Fruit fly (Drosophila melanogaster) whole organism: Measurements from ENCODE around the gene kek5.

Experiments used
- CG8478 ChIP-seq: fragments of >200 bp; optimal IDR thresholded peaks from 2 replicates; lab custom pipeline; 2018; ENCODE audit warnings: inconsistent platforms
- Dll ChIP-seq: fragments of >200 bp; optimal IDR thresholded peaks from 2 replicates; lab custom pipeline; 2017
- EcR ChIP-seq, 2 experiments: fragments of >200 bp; optimal IDR thresholded peaks; 2 replicates each; lab custom pipeline; 2017; ENCODE audit warnings: missing biosample characterization in 2 of 2, missing genetic modification characterization in 2 of 2, missing genetic modification reagents in 2 of 2
- pan ChIP-seq: fragments of >200 bp; optimal IDR thresholded peaks from 2 replicates; lab custom pipeline; 2017
- psq ChIP-seq: fragments of >200 bp; optimal IDR thresholded peaks from 2 replicates; lab custom pipeline; 2017
- usp ChIP-seq: fragments of >200 bp; optimal IDR thresholded peaks from 2 replicates; lab custom pipeline; 2017; ENCODE audit warnings: missing biosample characterization, missing genetic modification characterization, mixed read lengths

Gene kek5

DNA sequence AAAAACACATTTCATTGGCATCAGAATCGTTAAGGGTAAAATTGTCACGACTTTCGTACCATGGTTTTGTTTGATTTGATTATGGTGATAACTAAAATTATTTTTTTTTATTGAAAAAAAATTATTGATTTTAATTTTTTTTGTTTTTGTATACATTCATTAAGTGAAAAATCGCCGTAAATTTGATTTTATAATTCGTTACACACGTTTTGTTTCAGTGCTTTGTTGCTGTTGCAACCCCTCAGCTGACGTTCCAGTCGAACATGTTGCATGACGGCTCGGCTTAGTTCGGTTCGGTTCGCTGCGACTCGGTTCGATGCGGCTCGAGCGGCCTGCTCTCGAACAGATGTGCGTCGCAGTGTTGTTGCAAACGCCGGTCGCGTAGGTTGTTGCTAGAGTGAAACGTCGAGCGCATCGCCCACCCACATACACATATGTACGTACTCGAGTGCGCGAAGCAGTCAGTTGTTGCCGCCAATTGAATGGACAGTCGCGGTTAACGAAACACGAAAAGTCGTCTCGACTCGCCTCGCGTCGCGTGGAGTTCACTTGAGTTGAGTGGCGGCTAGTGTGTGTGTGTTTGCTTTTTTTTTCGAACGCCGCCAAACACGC is at the start of gene kek5:
kek5 (plus strand) TSS at position 352 of the 612 bp plus-strand sequence.
- TF ChIP-seq CG8478 (lab: Kevin White, UChicago): no peak
- TF ChIP-seq psq (lab: Kevin White, UChicago): no peak
- no peak for TF ChIP-seq usp (GFP tag; lab: Kevin White, UChicago)
- TF ChIP-seq Dll (lab: Kevin White, UChicago): no peak
- TF ChIP-seq EcR (GFP tag; optimal IDR thresholded peaks at IDR 0.05; lab: Kevin White, UChicago): no peak
- TF ChIP-seq pan (lab: Kevin White, UChicago): no peak

DNA sequence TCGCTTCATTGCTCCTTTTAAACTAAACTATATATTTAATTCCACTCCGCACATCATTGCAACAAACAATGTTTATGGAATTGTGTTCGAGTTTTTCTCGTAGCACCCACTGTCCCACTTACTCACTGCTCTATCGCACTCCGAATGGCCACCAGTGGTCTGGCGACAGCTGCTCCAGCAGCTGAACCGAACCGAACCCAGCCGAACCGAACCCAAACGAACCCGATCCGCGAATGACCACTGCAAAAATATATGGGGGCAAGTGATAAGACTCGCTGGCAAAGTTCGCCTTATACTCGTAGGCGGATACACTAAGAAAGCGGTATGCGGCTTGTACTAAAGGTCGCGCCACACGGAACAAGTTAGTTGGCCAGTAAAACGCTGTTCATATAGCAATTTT is 47.8 kb upstream of the kek5 start:
- TF ChIP-seq CG8478 (lab: Kevin White, UChicago) (no peak), pan (lab: Kevin White, UChicago) (no peak)

DNA sequence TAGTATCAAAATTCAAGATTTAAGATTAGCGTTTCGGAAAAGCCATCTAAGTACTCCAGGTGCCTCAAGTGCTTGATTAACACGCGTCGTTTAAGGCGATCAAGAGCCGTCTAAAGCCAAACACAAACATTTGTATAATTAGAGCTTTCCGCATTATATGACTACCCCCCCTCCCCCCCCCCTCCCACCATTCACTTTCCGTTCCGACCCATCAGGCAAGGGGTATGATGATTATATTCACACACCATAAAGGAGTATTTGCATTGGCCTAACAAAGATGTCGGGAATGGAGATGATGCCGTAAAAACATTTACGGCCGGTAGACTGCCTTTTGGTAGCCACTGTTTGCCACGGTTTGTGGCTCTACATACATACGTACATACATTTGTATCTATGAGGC is 46.5 kb upstream of the kek5 start:
- TF ChIP-seq usp (GFP tag; lab: Kevin White, UChicago) (no peak), Dll (lab: Kevin White, UChicago) (no peak), EcR (GFP tag; optimal IDR thresholded peaks at IDR 0.05; lab: Kevin White, UChicago) (no peak), pan (lab: Kevin White, UChicago) (no peak), CG8478 (lab: Kevin White, UChicago) (no peak), psq (lab: Kevin White, UChicago) (no peak)

DNA sequence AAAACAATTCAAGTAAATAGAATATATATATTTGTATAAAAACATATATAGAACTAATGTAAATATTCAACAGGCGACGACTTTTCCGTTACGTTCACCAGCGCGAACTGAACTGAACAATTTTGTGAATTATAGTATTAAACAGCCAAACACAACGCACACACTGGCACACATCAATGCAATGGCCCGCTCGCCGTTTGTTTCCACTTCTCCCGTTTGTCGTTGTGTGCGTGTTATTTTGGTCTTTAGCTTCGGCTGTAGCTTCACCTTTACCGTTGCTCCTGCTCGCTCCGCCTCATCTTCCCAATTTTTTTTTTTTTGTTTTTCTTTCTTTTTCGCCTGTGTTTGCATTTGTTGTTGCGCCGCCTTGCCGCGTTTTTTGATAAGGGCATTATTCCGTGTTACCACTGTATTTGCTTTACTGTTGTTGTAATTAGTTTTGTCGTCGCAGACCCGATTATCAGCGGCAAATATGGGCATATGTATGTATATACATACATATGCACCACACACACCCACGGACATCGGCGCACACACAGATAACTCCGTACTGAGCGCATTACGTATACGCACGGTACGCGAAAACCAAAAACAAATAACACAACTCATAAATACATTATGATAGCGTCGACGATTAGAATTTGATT is 45.0 kb upstream of the kek5 start, which contains the start of gene CG8051:
CG8051 (minus strand) TSS at position 116 of the 647 bp plus-strand sequence.
- no peak for TF ChIP-seq CG8478 (lab: Kevin White, UChicago)
- TF ChIP-seq Dll (lab: Kevin White, UChicago): no peak
- no peak for TF ChIP-seq pan (lab: Kevin White, UChicago)
- TF ChIP-seq EcR (GFP tag; optimal IDR thresholded peaks at IDR 0.05; lab: Kevin White, UChicago): no peak
- no peak for TF ChIP-seq usp (GFP tag; lab: Kevin White, UChicago)
- TF ChIP-seq psq (lab: Kevin White, UChicago): no peak

DNA sequence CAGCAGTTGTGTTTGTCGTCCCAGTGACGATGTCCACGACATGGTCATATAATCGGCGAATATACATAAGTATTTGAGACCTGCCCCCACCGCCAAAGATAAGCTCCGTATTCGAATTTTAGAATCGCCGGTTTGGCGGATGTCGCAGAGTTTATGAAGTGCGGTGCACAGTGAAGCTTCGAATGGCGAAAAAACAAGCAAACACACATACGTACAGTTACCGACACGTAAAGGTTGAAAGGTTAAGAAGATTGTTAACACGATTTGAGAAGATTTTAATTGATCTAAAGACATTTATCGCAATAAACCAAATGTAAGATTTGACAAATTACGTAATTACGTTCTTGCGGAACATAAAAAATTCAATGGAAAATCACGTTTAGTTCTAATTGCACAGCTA is 43.3 kb upstream of the kek5 start:
- no peak for TF ChIP-seq CG8478 (lab: Kevin White, UChicago)
- TF ChIP-seq Dll (lab: Kevin White, UChicago): no peak
- TF ChIP-seq usp (GFP tag; lab: Kevin White, UChicago): no peak
- TF ChIP-seq psq (lab: Kevin White, UChicago): no peak
- no peak for TF ChIP-seq pan (lab: Kevin White, UChicago)
- no peak for TF ChIP-seq EcR (GFP tag; optimal IDR thresholded peaks at IDR 0.05; lab: Kevin White, UChicago)

DNA sequence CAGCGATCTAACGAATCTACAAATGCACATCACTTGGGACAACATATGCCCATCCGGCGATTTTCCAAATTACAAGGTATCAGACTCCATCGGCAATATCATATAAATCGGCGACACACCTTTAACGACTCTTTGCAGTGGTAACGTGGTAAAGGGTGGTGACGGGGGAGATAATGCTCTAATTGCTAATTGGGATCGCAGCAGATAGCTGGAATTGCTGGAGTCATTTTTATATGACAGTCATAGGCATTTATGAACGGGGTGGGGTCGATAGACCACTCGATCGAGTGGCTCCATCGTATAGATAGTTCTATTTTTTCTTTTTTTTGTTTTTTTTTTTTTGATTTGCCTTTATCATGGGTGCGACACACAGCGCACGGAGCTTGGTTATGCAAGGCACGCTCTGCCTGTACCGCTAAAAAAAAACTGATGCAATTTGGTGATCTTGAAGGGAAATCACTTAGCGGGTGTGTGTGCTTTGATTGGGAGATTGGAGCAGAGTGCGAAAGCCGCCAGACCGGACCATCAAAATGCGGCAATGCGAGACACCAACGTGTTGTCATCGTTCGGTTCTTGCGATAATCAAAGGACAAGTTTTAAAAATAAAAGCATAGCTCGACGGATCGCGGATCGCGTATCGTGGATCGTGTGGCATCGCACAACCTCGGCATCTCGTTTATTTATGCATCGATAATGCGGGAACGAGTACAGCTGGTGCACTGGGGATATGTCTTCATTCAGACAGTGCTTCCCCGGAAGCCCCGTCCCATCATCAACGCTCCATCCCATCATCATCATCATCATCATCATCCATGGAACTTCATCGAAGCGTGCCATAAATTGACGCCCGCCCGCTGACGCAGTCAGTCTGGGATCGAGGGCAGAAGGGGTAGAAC is 38.5 kb upstream of the kek5 start:
- no peak for TF ChIP-seq EcR (GFP tag; optimal IDR thresholded peaks at IDR 0.05; lab: Kevin White, UChicago)
- no peak for TF ChIP-seq psq (lab: Kevin White, UChicago)
- TF ChIP-seq CG8478 (lab: Kevin White, UChicago): no peak
- no peak for TF ChIP-seq Dll (lab: Kevin White, UChicago)
- TF ChIP-seq pan (lab: Kevin White, UChicago): no peak
- no peak for TF ChIP-seq usp (GFP tag; lab: Kevin White, UChicago)

DNA sequence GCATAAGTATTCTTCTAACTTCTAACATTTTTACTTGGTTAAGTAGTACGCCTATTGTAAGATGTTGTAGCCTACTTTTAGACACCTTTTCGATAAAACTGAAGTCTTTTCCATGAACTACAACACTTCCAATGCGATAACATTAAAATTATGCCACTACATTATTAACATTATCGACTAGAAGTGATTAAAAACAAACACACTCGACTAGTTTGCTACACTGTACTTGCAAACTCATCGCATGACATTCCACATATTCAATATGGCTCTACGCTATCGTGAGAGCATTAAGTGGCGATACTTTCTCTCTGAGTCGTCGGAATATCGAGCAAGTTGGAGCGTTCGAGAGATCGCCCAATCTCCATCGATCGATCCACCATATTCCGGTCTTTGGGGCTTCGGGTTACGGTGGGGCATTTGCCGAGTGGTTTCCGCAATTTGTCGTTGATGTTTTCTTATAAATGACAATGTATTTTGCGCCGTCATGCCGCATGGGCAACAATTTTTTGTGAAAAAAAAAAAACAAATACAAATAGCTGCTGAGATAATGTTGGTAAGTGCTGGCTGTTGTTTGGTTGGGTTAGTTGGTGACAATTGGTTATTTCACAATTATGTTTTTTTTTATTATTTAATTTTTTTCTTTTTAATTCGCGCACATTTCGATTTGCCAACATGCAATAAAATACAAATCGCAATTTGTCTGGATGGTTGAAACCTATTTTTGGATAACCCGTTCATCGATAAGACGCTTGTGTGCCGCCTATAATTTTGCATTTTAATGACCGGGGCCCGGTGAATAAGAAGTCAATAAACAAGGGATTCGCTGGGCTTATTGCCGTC is 37.3 kb upstream of the kek5 start:
- TF ChIP-seq Dll (lab: Kevin White, UChicago) (no peak), CG8478 (lab: Kevin White, UChicago) (no peak)

DNA sequence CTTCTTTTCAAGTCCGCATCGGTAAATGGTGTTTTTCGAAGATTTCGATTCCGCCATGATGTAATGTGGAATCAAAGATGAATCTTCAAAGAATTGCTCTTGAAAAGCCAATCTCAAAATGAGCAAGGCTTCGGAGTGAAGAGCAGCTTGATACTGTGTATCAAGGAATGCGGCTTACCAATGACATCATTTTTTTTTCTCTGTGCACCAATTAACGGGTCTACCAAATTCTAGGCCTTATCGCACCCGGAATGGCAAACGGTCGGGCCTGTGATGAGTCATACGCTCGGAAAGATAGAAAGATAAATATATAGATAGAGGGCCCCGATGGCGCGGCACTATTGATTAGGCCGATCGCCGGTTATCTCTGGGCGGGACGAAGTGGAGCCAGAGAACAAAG is 36.4 kb upstream of the kek5 start:
- TF ChIP-seq pan (lab: Kevin White, UChicago) (no peak), psq (lab: Kevin White, UChicago) (no peak), CG8478 (lab: Kevin White, UChicago) (no peak), usp (GFP tag; lab: Kevin White, UChicago) (no peak), EcR (GFP tag; optimal IDR thresholded peaks at IDR 0.05; lab: Kevin White, UChicago) (no peak), Dll (lab: Kevin White, UChicago) (no peak)

DNA sequence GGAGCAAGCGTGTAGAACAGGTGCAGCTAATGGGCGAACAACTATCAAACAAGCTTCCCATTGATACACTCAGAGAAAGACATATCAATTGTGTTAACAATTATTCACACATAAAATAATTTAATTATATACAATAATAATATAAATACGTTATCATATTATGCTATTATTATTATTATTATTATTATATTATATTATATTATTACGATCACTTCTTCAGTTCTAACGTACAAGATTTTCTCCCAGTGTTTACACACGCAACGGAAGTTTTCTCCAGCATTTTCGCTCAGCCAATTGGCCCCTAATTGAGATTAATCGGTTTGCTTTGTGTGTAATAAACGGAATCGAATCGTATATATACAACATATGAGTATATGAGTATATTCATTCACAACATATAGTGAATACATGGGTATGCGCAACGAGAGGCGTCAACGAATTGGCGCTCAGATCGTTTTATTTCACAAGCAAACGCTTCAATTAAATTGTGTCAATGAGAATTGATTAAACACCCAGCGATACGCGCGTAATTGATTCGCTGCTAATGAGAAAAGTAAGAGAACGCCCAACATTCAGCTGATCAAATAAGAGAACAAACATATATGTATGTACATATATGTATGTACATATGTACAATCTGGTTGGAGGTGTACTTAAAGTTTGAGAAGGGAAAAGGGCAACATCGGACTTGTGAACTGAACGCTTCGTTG is 35.8 kb upstream of the kek5 start:
- TF ChIP-seq pan (lab: Kevin White, UChicago): no peak

DNA sequence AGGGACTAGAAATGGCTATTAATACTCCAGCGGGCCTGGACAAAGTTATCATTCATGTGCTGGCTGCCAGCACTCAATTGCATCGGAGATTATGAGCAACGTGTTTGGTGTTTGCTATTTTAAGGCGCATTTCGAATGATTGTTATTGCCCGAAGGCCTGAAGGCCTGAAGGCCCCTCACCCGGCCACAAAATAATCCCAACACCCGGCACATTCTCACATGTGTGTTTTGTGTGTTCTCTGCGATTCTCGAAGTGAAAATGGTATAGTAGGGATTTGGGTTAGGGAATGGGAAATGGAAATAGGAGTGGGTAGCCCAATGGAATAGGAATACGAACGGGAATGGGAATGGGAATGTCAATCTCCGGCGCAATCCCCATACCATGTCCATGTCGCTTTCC is 34.1 kb upstream of the kek5 start:
- TF ChIP-seq Dll (lab: Kevin White, UChicago) (no peak), EcR (GFP tag; optimal IDR thresholded peaks at IDR 0.05; lab: Kevin White, UChicago) (no peak), usp (GFP tag; lab: Kevin White, UChicago) (no peak), pan (lab: Kevin White, UChicago) (no peak), CG8478 (lab: Kevin White, UChicago) (no peak)
